ENCODE assay signal across 1 worm cellular context in genomic region chrX:7952226-7953062, ce11.
TF ChIP-seq lines count a peak whose summit lies in the region.

No protein-coding gene starts in this region.

TF ChIP-seq in whole organism, L4 larva, 104 proteins besides CTCF, POLR2A, EP300 and RAD21 (continued from another document):
- TF ChIP-seq ama-1 (optimal IDR thresholded peaks at IDR 0.05; lab: Kevin White, UChicago), result no peak
- TF ChIP-seq nhr-237 (tag; optimal IDR thresholded peaks at IDR 0.05; lab: Kevin White, UChicago), result no peak
- TF ChIP-seq daf-16 (GFP tag; optimal IDR thresholded peaks at IDR 0.05; lab: Kevin White, UChicago), result peak in 1 of 2 experiments; percentile 66
- peak; percentile 96 for TF ChIP-seq daf-16 (tag; optimal IDR thresholded peaks at IDR 0.05; lab: Kevin White, UChicago)
- TF ChIP-seq dmd-6 (GFP tag; IDR thresholded peaks at IDR 0.05; lab: Robert Waterston, UW), result peak; percentile 80
- TF ChIP-seq attf-4 (tag; optimal IDR thresholded peaks at IDR 0.05; lab: Kevin White, UChicago), result no peak
- peak in 1 of 2 experiments; percentile 89 for TF ChIP-seq hif-1 (tag; optimal IDR thresholded peaks at IDR 0.05; lab: Kevin White, UChicago)
- TF ChIP-seq madf-5 (GFP tag; IDR thresholded peaks at IDR 0.05; lab: Robert Waterston, UW), result no peak
- TF ChIP-seq madf-9 (GFP tag; conservative IDR thresholded peaks at IDR 0.05; lab: Robert Waterston, UW), result no peak
- TF ChIP-seq daf-8 (GFP tag; IDR thresholded peaks at IDR 0.05; lab: Robert Waterston, UW), result no peak
- TF ChIP-seq vab-7 (GFP tag; IDR thresholded peaks at IDR 0.05; lab: Robert Waterston, UW), result no peak
- TF ChIP-seq nhr-41 (GFP tag; IDR thresholded peaks at IDR 0.05; lab: Robert Waterston, UW), result no peak
- no peak for TF ChIP-seq fkh-10 (GFP tag; optimal IDR thresholded peaks at IDR 0.05; lab: Kevin White, UChicago)
- no peak for TF ChIP-seq Y48G9A.11 (GFP tag; IDR thresholded peaks at IDR 0.05; lab: Robert Waterston, UW)
- no peak for TF ChIP-seq ceh-28 (tag; optimal IDR thresholded peaks at IDR 0.05; lab: Kevin White, UChicago)
- TF ChIP-seq spr-3 (GFP tag; optimal IDR thresholded peaks at IDR 0.05; lab: Kevin White, UChicago), result no peak
- TF ChIP-seq hmg-1.1 (GFP tag; IDR thresholded peaks at IDR 0.05; lab: Robert Waterston, UW), result peak; percentile 9; the same call in 1 of the 2 replicates
- TF ChIP-seq pqm-1 (tag; optimal IDR thresholded peaks at IDR 0.05; lab: Kevin White, UChicago), result peak; percentile 2
- no peak for TF ChIP-seq lin-29 (GFP tag; IDR thresholded peaks at IDR 0.05; lab: Robert Waterston, UW)
- TF ChIP-seq rbr-2 (tag; optimal IDR thresholded peaks at IDR 0.05; lab: Kevin White, UChicago), result no peak
- peak; percentile 16 for TF ChIP-seq dpl-1 (GFP tag; optimal IDR thresholded peaks at IDR 0.05; lab: Kevin White, UChicago)
- no peak; the same call in 1 of the 2 replicates for TF ChIP-seq tra-1 (GFP tag; IDR thresholded peaks at IDR 0.05; lab: Robert Waterston, UW)
- no peak for TF ChIP-seq nhr-10 (tag; optimal IDR thresholded peaks at IDR 0.05; lab: Kevin White, UChicago)
- TF ChIP-seq D1046.2 (GFP tag; IDR thresholded peaks at IDR 0.05; lab: Robert Waterston, UW), result no peak
- no peak for TF ChIP-seq nhr-6 (tag; optimal IDR thresholded peaks at IDR 0.05; lab: Kevin White, UChicago)
- no peak for TF ChIP-seq F26F4.8 (GFP tag; conservative IDR thresholded peaks at IDR 0.05; lab: Robert Waterston, UW)
- no peak for TF ChIP-seq zag-1 (tag; optimal IDR thresholded peaks at IDR 0.05; lab: Kevin White, UChicago)
- no peak for TF ChIP-seq set-16 (GFP tag; IDR thresholded peaks at IDR 0.05; lab: Robert Waterston, UW)
- TF ChIP-seq ceh-20 (GFP tag; IDR thresholded peaks at IDR 0.05; lab: Robert Waterston, UW), result no peak
- no peak for TF ChIP-seq gei-8 (GFP tag; optimal IDR thresholded peaks at IDR 0.05; lab: Kevin White, UChicago)
- TF ChIP-seq mxl-2 (GFP tag; conservative IDR thresholded peaks at IDR 0.05; lab: Robert Waterston, UW), result no peak
- no peak for TF ChIP-seq ztf-11 (tag; optimal IDR thresholded peaks at IDR 0.05; lab: Kevin White, UChicago)
- TF ChIP-seq ceh-32 (tag; optimal IDR thresholded peaks at IDR 0.05; lab: Kevin White, UChicago; ENCODE audit: poor library complexity), result no peak
- no peak for TF ChIP-seq zfp-2 (tag; optimal IDR thresholded peaks at IDR 0.05; lab: Kevin White, UChicago)
- TF ChIP-seq nhr-102 (tag; optimal IDR thresholded peaks at IDR 0.05; lab: Kevin White, UChicago), result no peak
- TF ChIP-seq nhr-76 (tag; optimal IDR thresholded peaks at IDR 0.05; lab: Kevin White, UChicago), result no peak
- no peak for TF ChIP-seq sdz-12 (GFP tag; optimal IDR thresholded peaks at IDR 0.05; lab: Kevin White, UChicago)
- TF ChIP-seq ztf-7 (tag; optimal IDR thresholded peaks at IDR 0.05; lab: Kevin White, UChicago), result peak; percentile 98
- no peak for TF ChIP-seq F44E2.7 (GFP tag; IDR thresholded peaks at IDR 0.05; lab: Robert Waterston, UW)
- TF ChIP-seq mes-2 (tag; optimal IDR thresholded peaks at IDR 0.05; lab: Kevin White, UChicago; ENCODE audit: poor library complexity, severe bottlenecking), result no peak
- no peak for TF ChIP-seq skn-1 (tag; optimal IDR thresholded peaks at IDR 0.05; lab: Kevin White, UChicago)
- TF ChIP-seq ZK546.5 (tag; optimal IDR thresholded peaks at IDR 0.05; lab: Kevin White, UChicago), result no peak
- TF ChIP-seq ces-1 (GFP tag; optimal IDR thresholded peaks at IDR 0.05; lab: Kevin White, UChicago), result no peak
- TF ChIP-seq T26A8.4 (GFP tag; IDR thresholded peaks at IDR 0.05; lab: Robert Waterston, UW), result 0 out of 2 replicates have a peak, but pooled peaks have one; percentile 40
- TF ChIP-seq nhr-11 (tag; optimal IDR thresholded peaks at IDR 0.05; lab: Kevin White, UChicago), result peak; percentile 42
- TF ChIP-seq ceh-62 (tag; optimal IDR thresholded peaks at IDR 0.05; lab: Kevin White, UChicago), result no peak
- peak in 1 of 2 experiments; percentile 15 for TF ChIP-seq mdl-1 (tag; optimal IDR thresholded peaks at IDR 0.05; lab: Kevin White, UChicago)
TF ChIP-seq in whole organism, L4 larva: peak in this region for 24.
